Fruit fly (Drosophila melanogaster): ENCODE measurements around the gene CG11983.

CG11983 gene

DNA sequence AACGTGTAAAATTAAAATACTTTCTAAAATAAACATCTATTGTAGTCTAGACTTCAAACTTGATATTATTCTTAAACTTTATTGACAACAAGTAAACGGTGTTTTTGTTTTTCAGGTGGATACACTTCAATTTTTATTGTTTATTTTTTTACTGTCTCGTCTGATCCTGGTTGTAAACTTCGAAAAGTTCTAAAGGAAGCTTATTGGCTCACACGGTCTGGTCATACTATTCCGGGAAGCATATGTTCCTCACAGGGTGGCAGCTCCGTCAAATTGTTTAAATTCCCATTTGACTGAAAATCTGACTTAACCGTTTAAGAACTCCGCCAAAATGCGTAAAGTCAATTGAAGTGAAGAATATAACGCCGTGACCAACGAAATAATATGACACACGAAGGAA is at the start of gene CG11983 (continued):
- no peak for TF ChIP-seq hbn (GFP tag; IDR thresholded peaks at IDR 0.05; ENCODE audit: partially characterized antibody)
- no peak for TF ChIP-seq HLHmδ (GFP tag; optimal IDR thresholded peaks at IDR 0.05)
- no peak for TF ChIP-seq CG7556 (GFP tag; optimal IDR thresholded peaks at IDR 0.05)
- TF ChIP-seq HmgZ (tag; optimal IDR thresholded peaks at IDR 0.05): peak; percentile 60
- TF ChIP-seq Hr78 (GFP tag; optimal IDR thresholded peaks at IDR 0.05): no peak
- TF ChIP-seq Dp (GFP tag; optimal IDR thresholded peaks at IDR 0.05): peak; percentile 82
- TF ChIP-seq Dad (GFP tag; optimal IDR thresholded peaks at IDR 0.05): no peak
- TF ChIP-seq CG6791 (GFP tag; IDR thresholded peaks at IDR 0.05; ENCODE audit: partially characterized antibody): no peak
- TF ChIP-seq CG1603 (tag; optimal IDR thresholded peaks at IDR 0.05): peak; percentile 56
- no peak for TF ChIP-seq zf30C (GFP tag; optimal IDR thresholded peaks at IDR 0.05)
- TF ChIP-seq Stat92E (GFP tag; optimal IDR thresholded peaks at IDR 0.05): peak in 1 of 3 experiments; percentile 79
- TF ChIP-seq NfI (GFP tag; optimal IDR thresholded peaks at IDR 0.05): no peak
- no peak for TF ChIP-seq CG3407 (GFP tag; optimal IDR thresholded peaks at IDR 0.05)
- TF ChIP-seq Trl (optimal IDR thresholded peaks at IDR 0.05): no peak
- no peak for TF ChIP-seq Trl (GFP tag; optimal IDR thresholded peaks at IDR 0.05)
- no peak for TF ChIP-seq CG18476 (GFP tag; optimal IDR thresholded peaks at IDR 0.05)
- no peak for TF ChIP-seq CG13296 (GFP tag; optimal IDR thresholded peaks at IDR 0.05)
- TF ChIP-seq CG17612 (GFP tag; IDR thresholded peaks at IDR 0.05): no peak
- peak; percentile 55 for TF ChIP-seq CTCF (GFP tag; optimal IDR thresholded peaks at IDR 0.05)
- TF ChIP-seq crp (GFP tag; optimal IDR thresholded peaks at IDR 0.05): peak in 1 of 2 experiments; percentile 80
- no peak for TF ChIP-seq CG18011 (GFP tag; optimal IDR thresholded peaks at IDR 0.05)
- peak; percentile 54 for TF ChIP-seq B-H2 (GFP tag; optimal IDR thresholded peaks at IDR 0.05)
- TF ChIP-seq Lhr (GFP tag; optimal IDR thresholded peaks at IDR 0.05): peak; percentile 55
- no peak for TF ChIP-seq dmrt99B (tag; optimal IDR thresholded peaks at IDR 0.05)
- TF ChIP-seq sug (tag; optimal IDR thresholded peaks at IDR 0.05): peak; percentile 37
- TF ChIP-seq Bgb (GFP tag; IDR thresholded peaks at IDR 0.05; ENCODE audit: partially characterized antibody): no peak
- TF ChIP-seq ems (GFP tag; optimal IDR thresholded peaks at IDR 0.05): no peak
- TF ChIP-seq pita (GFP tag; optimal IDR thresholded peaks at IDR 0.05): peak; percentile 28
- no peak for TF ChIP-seq CG8478 (optimal IDR thresholded peaks at IDR 0.05)
- no peak for TF ChIP-seq lola (GFP tag; optimal IDR thresholded peaks at IDR 0.05)
- no peak for TF ChIP-seq seq (GFP tag; IDR thresholded peaks at IDR 0.05)
- no peak for TF ChIP-seq CG4328 (GFP tag; optimal IDR thresholded peaks at IDR 0.05)
- peak; percentile 15 for TF ChIP-seq sens (GFP tag)
- no peak for TF ChIP-seq unpg (GFP tag; optimal IDR thresholded peaks at IDR 0.05)
- TF ChIP-seq danr (GFP tag; IDR thresholded peaks at IDR 0.05): no peak
- no peak for TF ChIP-seq CG8388 (GFP tag; optimal IDR thresholded peaks at IDR 0.05)
- no peak for TF ChIP-seq sc (optimal IDR thresholded peaks at IDR 0.05)
- TF ChIP-seq sc (GFP tag; optimal IDR thresholded peaks at IDR 0.05): no peak
- TF ChIP-seq insv (GFP tag; optimal IDR thresholded peaks at IDR 0.05): no peak
- no peak for TF ChIP-seq TFAM (GFP tag; optimal IDR thresholded peaks at IDR 0.05)
- TF ChIP-seq disco-r (GFP tag; optimal IDR thresholded peaks at IDR 0.05): no peak
- peak; percentile 8 for TF ChIP-seq YL-1 (GFP tag; optimal IDR thresholded peaks at IDR 0.05)
- TF ChIP-seq cas (GFP tag; IDR thresholded peaks at IDR 0.05): no peak
- no peak for TF ChIP-seq CG6175 (GFP tag; IDR thresholded peaks at IDR 0.05)
- no peak for TF ChIP-seq H15 (GFP tag; IDR thresholded peaks at IDR 0.05)
- peak; percentile 95 for TF ChIP-seq Myb (GFP tag; optimal IDR thresholded peaks at IDR 0.05)
- no peak for TF ChIP-seq CG11093 (GFP tag; IDR thresholded peaks at IDR 0.05)
- TF ChIP-seq H2.0 (GFP tag; IDR thresholded peaks at IDR 0.05): no peak
- no peak for TF ChIP-seq ro (GFP tag; IDR thresholded peaks at IDR 0.05)
- no peak for TF ChIP-seq pum (GFP tag; optimal IDR thresholded peaks at IDR 0.05)
- no peak for TF ChIP-seq Fer3 (tag; optimal IDR thresholded peaks at IDR 0.05)
- TF ChIP-seq fd96Cb (tag; optimal IDR thresholded peaks at IDR 0.05): no peak

Data from whole organism, embryonic.